Fruit fly (Drosophila melanogaster): ENCODE data around the gene Cox11.

The Cox11 gene

dm6 chr2L:5554818-5555217 lies 28.1 kb downstream of the Cox11 start, which contains the start of gene GluRIIA:
GluRIIA (plus strand) TSS chr2L:5555072.
- TF ChIP-seq psq (optimal IDR thresholded peaks at IDR 0.05) (no peak), EcR (GFP tag; optimal IDR thresholded peaks at IDR 0.05) (no peak), CG8478 (optimal IDR thresholded peaks at IDR 0.05) (no peak), Dll (optimal IDR thresholded peaks at IDR 0.05) (no peak), pan (optimal IDR thresholded peaks at IDR 0.05) (no peak), usp (GFP tag; optimal IDR thresholded peaks at IDR 0.05) (no peak)

dm6 chr2L:5558809-5559392 lies 32.1 kb downstream of the Cox11 start, which contains the start of gene GluRIIB:
GluRIIB (plus strand) TSS chr2L:5559342.
- no peak for TF ChIP-seq CG8478 (optimal IDR thresholded peaks at IDR 0.05)
- TF ChIP-seq EcR (GFP tag; optimal IDR thresholded peaks at IDR 0.05): no peak
- TF ChIP-seq psq (optimal IDR thresholded peaks at IDR 0.05): no peak
- no peak for TF ChIP-seq usp (GFP tag; optimal IDR thresholded peaks at IDR 0.05)
- TF ChIP-seq pan (optimal IDR thresholded peaks at IDR 0.05): no peak
- TF ChIP-seq Dll (optimal IDR thresholded peaks at IDR 0.05): no peak

dm6 chr2L:5567103-5567502 lies 40.3 kb downstream of the Cox11 start:
- TF ChIP-seq EcR (GFP tag; optimal IDR thresholded peaks at IDR 0.05) (no peak), usp (GFP tag; optimal IDR thresholded peaks at IDR 0.05) (no peak)

dm6 chr2L:5569503-5569902 lies 42.7 kb downstream of the Cox11 start:
- no peak for TF ChIP-seq usp (GFP tag; optimal IDR thresholded peaks at IDR 0.05)
- TF ChIP-seq pan (optimal IDR thresholded peaks at IDR 0.05): no peak
- TF ChIP-seq CG8478 (optimal IDR thresholded peaks at IDR 0.05): no peak
- no peak for TF ChIP-seq EcR (GFP tag; optimal IDR thresholded peaks at IDR 0.05)
- no peak for TF ChIP-seq Dll (optimal IDR thresholded peaks at IDR 0.05)
- no peak for TF ChIP-seq psq (optimal IDR thresholded peaks at IDR 0.05)

Data from whole organism.